Fruit fly (Drosophila melanogaster): ENCODE measurements around the gene CG9215.

Gene CG9215

DNA sequence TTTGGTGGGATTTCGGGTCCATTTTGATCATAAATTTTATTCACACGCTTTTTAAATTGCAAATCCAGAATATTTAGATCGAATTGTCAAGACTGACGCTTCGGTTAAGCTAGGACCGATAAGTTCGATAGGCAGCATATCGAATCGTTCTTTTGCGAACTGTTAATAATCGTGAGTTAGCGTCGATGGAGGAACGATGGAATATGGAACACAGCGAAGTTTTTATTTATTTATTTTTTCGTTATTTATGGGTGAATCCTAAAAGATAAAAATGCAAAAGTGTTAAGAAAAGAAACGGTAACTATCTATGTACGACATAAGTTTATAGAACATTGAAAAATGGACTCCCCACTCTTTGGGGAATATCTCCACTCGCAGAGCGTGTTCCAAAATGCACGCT is 26.7 kb downstream of the CG9215 start, which contains the start of gene CG42300:
Gene CG42300 (minus strand): TSS at position 101 of the 400 bp plus-strand sequence.
- TF ChIP-seq pan (optimal IDR thresholded peaks at IDR 0.05) (no peak), Dll (optimal IDR thresholded peaks at IDR 0.05) (no peak), EcR (GFP tag; optimal IDR thresholded peaks at IDR 0.05) (no peak), CG8478 (optimal IDR thresholded peaks at IDR 0.05) (no peak)

DNA sequence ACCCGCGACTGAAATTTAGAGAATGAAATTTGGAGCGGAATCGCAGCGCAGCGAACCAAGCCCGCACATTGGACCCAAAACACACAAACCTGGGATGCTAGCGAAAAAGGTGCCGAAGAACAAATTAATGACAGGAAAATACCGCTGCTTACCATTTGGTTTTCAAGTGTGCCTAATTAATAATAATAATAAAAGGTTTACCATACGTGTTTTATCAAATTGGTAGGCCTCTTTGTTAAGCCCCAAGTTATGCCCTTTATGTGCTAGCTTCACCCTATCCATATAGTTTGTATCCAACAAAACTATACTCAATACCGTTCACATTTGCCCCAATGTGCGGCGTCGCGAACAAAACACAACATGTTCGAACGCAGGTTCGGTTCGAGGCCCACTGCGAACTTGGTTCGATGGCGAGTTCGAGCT is 28.4 kb downstream of the CG9215 start, which contains the start of gene Ac13E:
Gene Ac13E (minus strand): TSS at position 23 of the 423 bp plus-strand sequence.
- no peak for TF ChIP-seq pan (optimal IDR thresholded peaks at IDR 0.05)
- TF ChIP-seq CG8478 (optimal IDR thresholded peaks at IDR 0.05) = no peak
- no peak for TF ChIP-seq Dll (optimal IDR thresholded peaks at IDR 0.05)
- TF ChIP-seq usp (GFP tag; optimal IDR thresholded peaks at IDR 0.05) = no peak
- no peak for TF ChIP-seq EcR (GFP tag; optimal IDR thresholded peaks at IDR 0.05)
- TF ChIP-seq psq (optimal IDR thresholded peaks at IDR 0.05) = no peak

DNA sequence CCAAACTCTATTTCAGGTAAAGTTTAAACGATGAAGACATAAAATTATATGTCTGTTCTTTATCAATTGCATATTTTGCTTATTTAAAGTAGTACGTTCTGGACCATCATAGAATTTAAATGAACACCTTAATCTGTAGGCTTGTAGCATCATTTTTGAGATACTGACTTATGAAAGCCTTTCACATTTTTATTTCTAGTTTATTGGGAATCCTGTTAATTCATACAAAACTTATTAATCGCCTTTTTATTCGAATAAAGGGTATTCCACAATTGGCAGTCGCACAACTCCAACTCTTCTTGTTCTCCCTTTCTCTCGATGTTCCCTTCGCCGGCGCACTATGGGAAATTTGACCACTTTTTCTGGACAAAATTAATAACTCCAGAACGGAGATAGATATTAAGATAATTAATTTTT is 30.2 kb downstream of the CG9215 start:
- peak; percentile 79 for TF ChIP-seq pan (optimal IDR thresholded peaks at IDR 0.05)
- no peak for TF ChIP-seq usp (GFP tag; optimal IDR thresholded peaks at IDR 0.05)

DNA sequence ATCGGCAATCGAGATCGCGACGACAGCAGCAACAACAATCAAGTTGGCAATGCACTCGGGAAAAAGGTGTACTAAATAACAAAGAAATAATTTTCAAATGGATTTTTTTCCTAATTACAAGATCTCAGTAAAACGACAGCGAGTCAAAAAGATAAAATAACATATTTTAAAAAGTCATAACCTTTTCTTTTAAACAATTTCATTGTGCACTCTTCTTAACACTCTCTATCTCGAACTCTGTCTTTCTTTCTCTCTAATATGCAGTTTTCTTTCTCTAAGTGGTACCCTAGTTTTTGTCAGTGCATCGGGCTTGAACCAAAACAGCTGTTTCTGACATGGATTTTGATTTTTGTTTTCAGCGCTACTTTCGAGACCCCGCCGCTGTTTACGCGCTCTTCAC is 33.6 kb downstream of the CG9215 start:
- TF ChIP-seq pan (optimal IDR thresholded peaks at IDR 0.05) (no peak), CG8478 (optimal IDR thresholded peaks at IDR 0.05) (no peak), usp (GFP tag; optimal IDR thresholded peaks at IDR 0.05) (no peak), EcR (GFP tag; optimal IDR thresholded peaks at IDR 0.05) (no peak), Dll (optimal IDR thresholded peaks at IDR 0.05) (no peak), psq (optimal IDR thresholded peaks at IDR 0.05) (no peak)

DNA sequence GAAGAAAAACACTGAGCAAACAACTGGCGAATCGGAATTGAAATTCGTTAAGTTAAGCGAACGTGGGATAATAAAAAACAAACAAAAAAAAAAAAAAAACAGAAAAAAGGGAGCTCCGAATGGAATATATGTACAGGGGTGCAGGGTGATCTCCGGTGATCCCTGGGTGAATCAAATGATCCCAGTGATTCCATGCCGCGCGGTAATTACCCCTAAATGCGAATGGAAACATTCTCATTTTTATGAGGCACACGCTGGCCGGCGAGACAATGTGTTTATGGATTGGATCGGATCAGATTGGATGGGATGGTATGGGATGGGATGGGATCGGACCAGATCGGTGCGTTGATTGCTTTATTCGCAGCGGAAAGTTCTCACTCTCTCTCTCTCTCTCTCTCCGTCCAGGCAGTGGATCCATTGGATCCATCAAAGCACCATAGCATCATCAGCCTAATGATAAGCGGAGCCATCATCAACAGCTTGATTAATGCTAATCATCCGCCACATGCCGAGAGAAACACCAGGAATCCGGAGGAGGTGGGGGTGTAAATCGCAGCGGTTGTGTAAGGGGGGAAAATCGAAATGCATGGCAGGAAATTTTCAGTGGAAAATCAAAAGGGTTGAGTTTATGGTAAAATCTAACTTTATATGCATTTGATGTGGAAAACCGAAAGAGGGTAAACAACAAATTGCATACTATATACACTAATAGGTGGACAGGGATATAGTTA is 37.0 kb downstream of the CG9215 start:
- TF ChIP-seq CG8478 (optimal IDR thresholded peaks at IDR 0.05) (no peak), usp (GFP tag; optimal IDR thresholded peaks at IDR 0.05) (no peak), pan (optimal IDR thresholded peaks at IDR 0.05) (no peak), Dll (optimal IDR thresholded peaks at IDR 0.05) (no peak), psq (optimal IDR thresholded peaks at IDR 0.05) (no peak), EcR (GFP tag; optimal IDR thresholded peaks at IDR 0.05) (no peak)

DNA sequence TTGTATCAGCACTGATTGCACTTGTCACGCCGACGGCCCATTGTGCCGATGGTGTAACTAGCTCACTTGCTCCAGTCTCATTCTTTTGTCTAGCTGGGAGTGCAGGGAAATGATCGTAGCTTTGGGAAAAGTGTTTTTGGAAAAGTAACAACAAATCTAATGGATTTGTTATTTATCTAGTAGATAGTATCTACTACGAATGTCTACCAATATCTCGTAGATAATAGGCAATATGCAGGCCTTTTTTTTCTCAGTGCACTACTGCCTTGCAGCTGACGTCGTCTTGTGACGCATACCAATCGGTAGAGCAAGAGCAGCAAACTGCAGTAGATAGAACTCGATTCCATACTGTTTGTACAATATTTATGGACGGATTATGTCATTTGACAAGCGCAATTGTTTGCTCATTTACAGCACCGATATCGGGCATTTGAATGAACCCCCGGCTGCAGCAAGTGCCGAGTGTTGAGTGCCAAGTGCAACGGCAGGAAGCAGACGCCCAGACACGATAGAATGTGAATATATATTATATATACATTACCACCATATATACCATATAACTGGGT is 39.1 kb downstream of the CG9215 start:
- TF ChIP-seq CG8478 (optimal IDR thresholded peaks at IDR 0.05) = no peak
- TF ChIP-seq Dll (optimal IDR thresholded peaks at IDR 0.05) = no peak
- no peak for TF ChIP-seq EcR (GFP tag; optimal IDR thresholded peaks at IDR 0.05)
- TF ChIP-seq psq (optimal IDR thresholded peaks at IDR 0.05) = no peak
- TF ChIP-seq pan (optimal IDR thresholded peaks at IDR 0.05) = no peak
- no peak for TF ChIP-seq usp (GFP tag; optimal IDR thresholded peaks at IDR 0.05)

DNA sequence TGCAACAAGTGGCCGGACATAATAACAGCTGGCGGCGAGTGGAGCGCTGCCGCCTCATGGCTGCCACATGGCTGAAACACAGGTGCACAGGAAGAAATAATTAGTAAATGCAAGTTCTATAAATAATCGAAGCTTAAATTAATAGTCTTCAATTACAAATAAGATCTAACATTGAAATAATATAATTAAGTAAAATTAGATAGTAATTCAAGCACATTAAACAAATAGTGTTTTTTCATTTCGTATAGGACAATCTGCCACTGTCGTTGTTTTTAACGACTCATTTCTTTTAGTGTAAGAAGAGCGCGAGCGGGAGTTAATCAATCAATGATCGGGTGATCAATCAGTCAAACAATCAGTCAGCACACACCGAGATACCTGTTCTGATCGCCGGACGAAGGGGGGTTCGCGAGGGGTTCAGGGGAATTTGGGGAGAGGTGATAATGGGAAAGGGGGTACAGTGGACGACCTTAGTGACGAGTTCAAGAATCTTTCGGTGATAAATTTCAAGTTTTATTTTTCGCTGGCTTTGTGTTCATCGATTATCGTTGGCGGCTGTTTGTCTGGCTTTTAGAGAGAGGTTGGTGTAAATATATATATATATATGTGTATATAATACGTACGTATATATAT is 42.7 kb downstream of the CG9215 start:
- TF ChIP-seq usp (GFP tag; optimal IDR thresholded peaks at IDR 0.05) (no peak), Dll (optimal IDR thresholded peaks at IDR 0.05) (no peak), psq (optimal IDR thresholded peaks at IDR 0.05) (no peak), CG8478 (optimal IDR thresholded peaks at IDR 0.05) (no peak), EcR (GFP tag; optimal IDR thresholded peaks at IDR 0.05) (no peak), pan (optimal IDR thresholded peaks at IDR 0.05) (no peak)

DNA sequence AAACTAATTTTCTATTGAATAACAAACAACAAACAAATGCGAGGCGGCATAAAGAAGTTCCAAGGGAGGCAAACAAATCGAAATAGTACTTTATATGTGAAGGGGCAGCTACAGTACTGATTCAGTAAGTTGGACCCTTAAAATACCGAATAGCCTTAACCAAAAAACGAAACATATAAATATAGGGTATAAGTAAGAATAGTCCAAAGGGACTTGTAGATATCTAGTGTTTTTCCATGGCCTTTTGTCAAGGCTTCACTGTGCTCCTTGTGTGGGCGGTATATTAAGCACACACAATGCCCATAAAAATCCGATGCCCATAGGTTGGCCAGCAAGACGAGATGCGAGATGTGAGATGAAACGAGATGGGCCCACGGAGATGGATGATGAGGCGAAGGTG is 50.6 kb downstream of the CG9215 start:
- TF ChIP-seq Dll (optimal IDR thresholded peaks at IDR 0.05) (no peak), usp (GFP tag; optimal IDR thresholded peaks at IDR 0.05) (no peak), CG8478 (optimal IDR thresholded peaks at IDR 0.05) (no peak), pan (optimal IDR thresholded peaks at IDR 0.05) (no peak), psq (optimal IDR thresholded peaks at IDR 0.05) (no peak), EcR (GFP tag; optimal IDR thresholded peaks at IDR 0.05) (no peak)
